Worm (Caenorhabditis elegans): ENCODE results near the gene idpc-4.

The idpc-4 gene

DNA sequence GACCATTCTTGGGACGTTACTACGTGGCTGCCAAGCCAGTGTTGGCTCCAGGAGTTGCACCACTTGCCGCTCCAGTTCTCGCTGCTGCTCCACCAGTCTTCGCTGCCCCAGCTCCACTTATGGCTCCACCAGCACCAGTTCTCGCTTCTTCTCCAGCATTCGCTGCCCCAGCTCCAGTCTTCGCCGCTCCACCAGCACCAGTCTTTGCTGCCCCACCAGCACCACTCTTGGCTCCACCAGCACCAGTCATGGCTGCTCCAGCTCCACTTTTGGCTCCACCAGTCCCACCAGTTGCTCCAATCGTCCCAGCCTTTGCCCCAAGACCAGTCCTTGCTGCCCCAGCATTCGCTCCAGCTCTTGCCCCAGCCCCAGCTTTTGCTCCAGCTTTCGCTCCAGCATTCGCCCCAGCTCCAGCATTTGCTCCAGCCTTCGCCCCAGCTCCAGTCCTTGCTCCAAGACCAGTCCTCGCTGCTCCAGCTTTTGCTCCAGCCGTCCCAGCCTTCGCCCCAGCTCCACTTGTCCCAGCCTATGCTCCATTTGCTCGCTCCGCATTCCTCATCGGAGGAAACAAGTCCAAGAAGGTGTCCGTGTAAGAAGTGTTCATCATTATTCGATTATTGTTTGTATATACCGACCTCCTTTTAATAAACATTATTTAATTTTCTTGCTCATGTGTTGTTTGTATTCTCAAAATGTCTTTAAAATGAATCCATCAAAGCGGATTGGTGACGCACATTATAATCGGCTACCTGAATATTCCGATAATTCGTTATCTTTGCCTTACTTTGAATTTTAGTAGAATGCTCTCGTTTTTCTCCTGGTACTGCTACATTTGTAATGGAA is 603 bp downstream of the idpc-4 start, which contains the start of gene T06E4.7:
T06E4.7 (plus strand) TSS at position 793 of the 843 bp plus-strand sequence.
- TF ChIP-seq T22C8.4 (GFP tag; IDR thresholded peaks at IDR 0.05) = no peak
- TF ChIP-seq med-1 (GFP tag; optimal IDR thresholded peaks at IDR 0.05; ENCODE audit: insufficient read depth) = no peak
- no peak for TF ChIP-seq ref-1 (GFP tag; conservative IDR thresholded peaks at IDR 0.05)

- TF ChIP-seq klf-2 (GFP tag; conservative IDR thresholded peaks at IDR 0.05) (no peak), cog-1 (tag; optimal IDR thresholded peaks at IDR 0.05) (no peak)
Measured at ce11 chrV:9628603-9629002, 3.4 kb downstream of the idpc-4 start.

DNA sequence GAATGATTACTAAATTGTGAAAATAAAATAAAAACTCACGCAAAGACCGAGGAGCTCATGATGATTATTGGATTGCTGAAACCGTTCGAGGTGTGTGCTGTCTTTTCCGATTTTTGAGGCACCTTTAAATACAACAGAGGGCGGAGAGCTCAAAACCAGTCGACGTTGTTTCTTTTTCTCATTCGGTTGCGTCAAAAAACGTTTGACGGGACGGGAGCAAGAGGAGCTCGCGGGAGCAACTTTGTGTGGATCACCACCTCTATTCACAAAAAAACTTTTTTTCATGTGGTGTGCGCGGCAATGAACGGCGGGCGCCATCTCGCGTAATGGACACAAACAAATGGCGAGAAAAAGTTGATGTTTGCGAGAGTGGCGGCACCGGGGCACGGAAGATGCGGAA is 3.9 kb downstream of the idpc-4 start, which contains the start of gene idpc-3:
idpc-3 (minus strand) TSS at position 101 of the 400 bp plus-strand sequence.
- TF ChIP-seq cog-1 (tag; optimal IDR thresholded peaks at IDR 0.05) (no peak), ztf-23 (GFP tag; IDR thresholded peaks at IDR 0.05) (no peak)

DNA sequence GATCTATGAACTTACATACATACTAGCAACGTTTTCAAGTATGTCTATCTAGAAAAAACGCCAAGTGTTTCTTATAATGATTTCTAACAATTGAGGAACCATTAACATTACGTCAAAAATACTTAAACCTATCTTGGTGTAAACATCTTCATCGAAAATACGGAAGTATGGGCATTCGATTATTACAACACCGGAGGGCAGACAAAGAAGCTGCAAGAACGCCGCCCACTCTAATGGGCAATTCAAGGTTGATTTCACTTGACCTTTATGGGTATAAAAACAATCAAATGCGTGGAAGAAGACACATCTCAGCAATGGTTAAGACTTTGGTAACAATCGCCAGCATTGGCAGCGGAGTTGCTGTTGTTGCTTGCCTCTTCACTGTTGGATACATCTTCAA is 4.4 kb downstream of the idpc-4 start, which contains the start of gene col-146:
col-146 (plus strand) TSS at position 301 of the 400 bp plus-strand sequence.
- TF ChIP-seq flt-1 (GFP tag; IDR thresholded peaks at IDR 0.05) (no peak), med-1 (GFP tag; optimal IDR thresholded peaks at IDR 0.05; ENCODE audit: insufficient read depth) (no peak), ztf-23 (GFP tag; IDR thresholded peaks at IDR 0.05) (no peak), cog-1 (tag; optimal IDR thresholded peaks at IDR 0.05) (no peak), ref-1 (GFP tag; conservative IDR thresholded peaks at IDR 0.05) (no peak), klf-2 (GFP tag; conservative IDR thresholded peaks at IDR 0.05) (no peak), ztf-29 (GFP tag; IDR thresholded peaks at IDR 0.05) (no peak), T22C8.4 (GFP tag; IDR thresholded peaks at IDR 0.05) (no peak)

DNA sequence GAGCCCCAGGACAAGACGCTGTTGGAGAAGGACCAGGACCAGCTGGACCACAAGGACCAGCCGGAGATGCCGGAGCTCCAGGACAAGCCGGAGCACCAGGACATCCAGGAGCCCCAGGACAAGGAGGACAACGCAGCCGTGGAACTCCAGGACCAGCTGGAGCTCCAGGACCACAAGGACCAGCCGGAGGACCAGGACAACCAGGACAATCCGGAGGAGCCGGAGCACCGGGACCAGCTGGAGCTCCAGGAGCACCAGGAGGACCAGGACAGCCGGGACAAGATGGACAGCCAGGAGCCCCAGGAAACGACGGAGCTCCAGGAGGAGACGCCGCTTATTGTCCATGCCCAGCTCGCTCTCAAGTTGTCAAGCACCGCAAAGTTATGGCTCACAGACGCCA is 5.3 kb downstream of the idpc-4 start:
- TF ChIP-seq klf-2 (GFP tag; conservative IDR thresholded peaks at IDR 0.05) (no peak), med-1 (GFP tag; optimal IDR thresholded peaks at IDR 0.05; ENCODE audit: insufficient read depth) (no peak), T22C8.4 (GFP tag; IDR thresholded peaks at IDR 0.05) (no peak), cog-1 (tag; optimal IDR thresholded peaks at IDR 0.05) (no peak), ref-1 (GFP tag; conservative IDR thresholded peaks at IDR 0.05) (no peak), flt-1 (GFP tag; IDR thresholded peaks at IDR 0.05) (no peak), ztf-29 (GFP tag; IDR thresholded peaks at IDR 0.05) (no peak), tab-1 (GFP tag; IDR thresholded peaks at IDR 0.05) (no peak)

ce11 chrV:9630944-9631343 is 5.7 kb downstream of the idpc-4 start, which contains the start of gene T06E4.5:
Gene T06E4.5 (plus strand): TSS chrV:9631244.
- TF ChIP-seq med-1 (GFP tag; optimal IDR thresholded peaks at IDR 0.05; ENCODE audit: insufficient read depth) = no peak
- TF ChIP-seq ztf-23 (GFP tag; IDR thresholded peaks at IDR 0.05) = no peak
- TF ChIP-seq ref-1 (GFP tag; conservative IDR thresholded peaks at IDR 0.05) = no peak
- no peak for TF ChIP-seq cog-1 (tag; optimal IDR thresholded peaks at IDR 0.05)
- TF ChIP-seq klf-2 (GFP tag; conservative IDR thresholded peaks at IDR 0.05) = no peak
- TF ChIP-seq tab-1 (GFP tag; IDR thresholded peaks at IDR 0.05) = no peak
- no peak for TF ChIP-seq T22C8.4 (GFP tag; IDR thresholded peaks at IDR 0.05)
- TF ChIP-seq ztf-29 (GFP tag; IDR thresholded peaks at IDR 0.05) = no peak
- no peak for TF ChIP-seq flt-1 (GFP tag; IDR thresholded peaks at IDR 0.05)

DNA sequence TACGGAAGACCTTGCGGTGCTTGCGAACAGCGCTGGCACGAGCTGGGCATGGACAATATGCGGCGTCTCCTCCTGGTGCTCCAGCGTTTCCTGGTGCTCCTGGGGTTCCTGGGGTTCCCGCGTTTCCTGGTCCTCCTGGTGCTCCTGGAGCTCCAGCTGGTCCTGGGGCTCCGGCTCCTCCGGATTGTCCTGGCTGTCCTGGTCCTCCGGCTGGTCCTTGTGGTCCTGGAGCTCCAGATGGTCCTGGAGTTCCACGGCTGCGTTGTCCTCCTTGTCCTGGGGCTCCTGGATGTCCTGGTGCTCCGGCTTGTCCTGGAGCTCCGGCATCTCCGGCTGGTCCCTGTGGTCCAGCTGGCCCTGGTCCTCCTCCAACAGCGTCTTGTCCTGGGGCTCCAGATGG is 7.1 kb downstream of the idpc-4 start:
- TF ChIP-seq flt-1 (GFP tag; IDR thresholded peaks at IDR 0.05) (no peak), ztf-29 (GFP tag; IDR thresholded peaks at IDR 0.05) (no peak), T22C8.4 (GFP tag; IDR thresholded peaks at IDR 0.05) (no peak), med-1 (GFP tag; optimal IDR thresholded peaks at IDR 0.05; ENCODE audit: insufficient read depth) (no peak), tab-1 (GFP tag; IDR thresholded peaks at IDR 0.05) (no peak), ref-1 (GFP tag; conservative IDR thresholded peaks at IDR 0.05) (no peak), ztf-23 (GFP tag; IDR thresholded peaks at IDR 0.05) (no peak), cog-1 (tag; optimal IDR thresholded peaks at IDR 0.05) (no peak), klf-2 (GFP tag; conservative IDR thresholded peaks at IDR 0.05) (no peak)

ce11 chrV:9633313-9633712 is 8.1 kb downstream of the idpc-4 start, which contains the start of gene col-147:
Gene col-147 (minus strand): TSS chrV:9633338.
- TF ChIP-seq ztf-23 (GFP tag; IDR thresholded peaks at IDR 0.05) (no peak), cog-1 (tag; optimal IDR thresholded peaks at IDR 0.05) (no peak), flt-1 (GFP tag; IDR thresholded peaks at IDR 0.05) (no peak), ref-1 (GFP tag; conservative IDR thresholded peaks at IDR 0.05) (no peak), ztf-29 (GFP tag; IDR thresholded peaks at IDR 0.05) (no peak), T22C8.4 (GFP tag; IDR thresholded peaks at IDR 0.05) (no peak), tab-1 (GFP tag; IDR thresholded peaks at IDR 0.05) (no peak), klf-2 (GFP tag; conservative IDR thresholded peaks at IDR 0.05) (no peak), med-1 (GFP tag; optimal IDR thresholded peaks at IDR 0.05; ENCODE audit: insufficient read depth) (no peak)

DNA sequence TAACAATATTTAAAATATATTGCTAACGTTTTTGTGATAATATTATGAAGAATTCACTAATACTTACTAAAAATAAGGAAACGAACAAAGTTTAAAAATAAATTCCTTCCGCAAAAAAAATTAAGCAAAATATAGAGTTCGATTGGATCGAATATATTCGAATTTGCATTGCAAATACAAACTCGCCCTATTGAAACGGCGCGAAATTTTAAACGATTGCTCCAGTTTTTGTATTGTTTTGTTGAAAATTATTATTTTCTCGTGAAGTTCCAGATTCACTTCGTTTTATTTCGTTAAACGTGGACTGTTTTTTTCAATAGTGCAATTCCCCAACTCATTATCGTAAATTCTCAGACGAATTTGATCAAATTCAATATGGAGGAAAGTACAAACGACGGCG is 20.3 kb downstream of the idpc-4 start, which contains the start of the genes atl-1 and hcp-2:
atl-1 (minus strand) TSS at position 89 of the 400 bp plus-strand sequence.
hcp-2 (plus strand) TSS at position 353 of the 400 bp plus-strand sequence.
- no peak for TF ChIP-seq med-1 (GFP tag; optimal IDR thresholded peaks at IDR 0.05; ENCODE audit: insufficient read depth)
- no peak for TF ChIP-seq flt-1 (GFP tag; IDR thresholded peaks at IDR 0.05)
- TF ChIP-seq ztf-23 (GFP tag; IDR thresholded peaks at IDR 0.05) = no peak
- no peak for TF ChIP-seq cog-1 (tag; optimal IDR thresholded peaks at IDR 0.05)
- no peak for TF ChIP-seq ref-1 (GFP tag; conservative IDR thresholded peaks at IDR 0.05)
- no peak for TF ChIP-seq T22C8.4 (GFP tag; IDR thresholded peaks at IDR 0.05)
- no peak for TF ChIP-seq ztf-29 (GFP tag; IDR thresholded peaks at IDR 0.05)
- TF ChIP-seq klf-2 (GFP tag; conservative IDR thresholded peaks at IDR 0.05) = no peak
- TF ChIP-seq tab-1 (GFP tag; IDR thresholded peaks at IDR 0.05) = no peak

DNA sequence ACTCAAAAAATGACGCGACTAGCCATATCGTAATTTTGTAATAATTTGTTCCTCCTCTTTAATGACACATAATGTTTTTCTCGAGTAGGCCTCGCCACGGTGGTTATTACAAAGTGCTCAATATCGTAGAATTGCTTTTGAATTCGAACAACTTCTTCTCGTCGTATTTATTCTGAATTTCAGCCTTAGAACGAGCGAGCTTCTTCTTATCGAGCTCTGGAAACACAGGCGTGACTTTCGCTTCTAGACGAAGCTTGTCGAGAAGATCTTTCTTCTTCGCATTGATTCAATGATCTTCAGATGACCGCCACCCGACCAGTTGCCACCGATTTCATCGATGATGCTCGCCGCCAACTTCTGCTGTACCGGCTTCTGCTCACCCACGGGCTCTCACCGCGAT is 26.1 kb downstream of the idpc-4 start, which contains the start of gene T06E4.21:
T06E4.21 (plus strand) TSS at position 301 of the 400 bp plus-strand sequence.
- TF ChIP-seq flt-1 (GFP tag; IDR thresholded peaks at IDR 0.05) = no peak
- no peak for TF ChIP-seq med-1 (GFP tag; optimal IDR thresholded peaks at IDR 0.05; ENCODE audit: insufficient read depth)

Data from whole organism, midembryonic.